Worm (Caenorhabditis elegans) whole organism, midembryonic: ENCODE data around the gene sulp-8.

Experiments
- klf-2 ChIP-seq: fragments of 200-800 bp; sonication (Bioruptor generic); conservative IDR thresholded peaks from 2 replicates; pipeline ENCODE4 v1.3.6; 2022; ENCODE audit warnings: missing genetic modification reagents, missing genetic modification characterization, missing compliant biosample characterization
- med-1 ChIP-seq: sonication (generic microtip); optimal IDR thresholded peaks from 2 replicates; lab custom pipeline; 2017; ENCODE audit warnings: missing genetic modification characterization, mild to moderate bottlenecking, missing compliant biosample characterization, antibody characterized with exemption, missing genetic modification reagents; ENCODE audit not compliant: insufficient read depth
- ref-1 ChIP-seq: fragments of 200-800 bp; sonication (Bioruptor generic); conservative IDR thresholded peaks from 2 replicates; pipeline ENCODE4 v1.3.6; 2022; ENCODE audit warnings: missing genetic modification reagents, missing genetic modification characterization, missing compliant biosample characterization
- ztf-29 ChIP-seq: fragments of 200-800 bp; sonication (Bioruptor generic); IDR thresholded peaks from 2 replicates; pipeline ENCODE4 v1.3.6; 2022; ENCODE audit warnings: missing genetic modification reagents, missing genetic modification characterization, missing compliant biosample characterization

- no peak for TF ChIP-seq ztf-29
- TF ChIP-seq ref-1, result no peak
- TF ChIP-seq klf-2 (GFP tag; lab: Robert Waterston, UW), result no peak
- TF ChIP-seq med-1, result no peak
Observed at ce11 chrV:9666394-9666793, 7.1 kb downstream of the sulp-8 start, which contains the start of gene ZK287.1.
